Worm (Caenorhabditis elegans) whole organism, L3 larva: ENCODE results near the gene W10C6.2.

Experiments
- daf-12 ChIP-seq: fragments of 150-350 bp; optimal IDR thresholded peaks from 2 replicates; lab custom pipeline; 2014; ENCODE audit warnings: missing biosample characterization, missing genetic modification reagents, missing genetic modification characterization
- egl-27 ChIP-seq: sonication (generic microtip); optimal IDR thresholded peaks from 4 replicates; lab custom pipeline; 2017; ENCODE audit warnings: missing biosample characterization, missing genetic modification reagents, missing genetic modification characterization
- fos-1 ChIP-seq: fragments of 150-350 bp; optimal IDR thresholded peaks from 2 replicates; lab custom pipeline; 2014; ENCODE audit warnings: missing biosample characterization, missing genetic modification characterization
- jun-1 ChIP-seq: fragments of 150-350 bp; optimal IDR thresholded peaks from 2 replicates; lab custom pipeline; 2014; ENCODE audit warnings: missing biosample characterization, missing genetic modification reagents, missing genetic modification characterization
- nhr-11 ChIP-seq: fragments of 150-350 bp; optimal IDR thresholded peaks from 2 replicates; lab custom pipeline; 2014; ENCODE audit warnings: missing biosample characterization, missing genetic modification characterization
- nhr-237 ChIP-seq: fragments of 150-350 bp; optimal IDR thresholded peaks from 2 replicates; lab custom pipeline; 2014; ENCODE audit warnings: missing biosample characterization, missing genetic modification characterization
- pha-4 ChIP-seq: fragments of 150-350 bp; optimal IDR thresholded peaks from 2 replicates; lab custom pipeline; 2014; ENCODE audit warnings: missing biosample characterization, missing genetic modification reagents, missing genetic modification characterization
- pqm-1 ChIP-seq: fragments of 150-350 bp; optimal IDR thresholded peaks from 2 replicates; lab custom pipeline; 2017; ENCODE audit warnings: missing biosample characterization, missing genetic modification characterization, inconsistent platforms
- sea-2 ChIP-seq: fragments of 150-350 bp; sonication (generic microtip); optimal IDR thresholded peaks from 4 replicates; lab custom pipeline; 2014; ENCODE audit warnings: missing biosample characterization, missing genetic modification reagents, missing genetic modification characterization
- snpc-4 ChIP-seq: fragments of 150-350 bp; optimal IDR thresholded peaks from 2 replicates; lab custom pipeline; 2014; ENCODE audit warnings: missing biosample characterization, missing genetic modification characterization
- unc-62 ChIP-seq: fragments of 150-350 bp; sonication (generic microtip); optimal IDR thresholded peaks from 4 replicates; lab custom pipeline; 2014; ENCODE audit warnings: missing biosample characterization, missing genetic modification reagents, missing genetic modification characterization
- zag-1 ChIP-seq: fragments of 150-350 bp; optimal IDR thresholded peaks from 2 replicates; lab custom pipeline; 2014; ENCODE audit warnings: missing biosample characterization, missing genetic modification characterization

DNA sequence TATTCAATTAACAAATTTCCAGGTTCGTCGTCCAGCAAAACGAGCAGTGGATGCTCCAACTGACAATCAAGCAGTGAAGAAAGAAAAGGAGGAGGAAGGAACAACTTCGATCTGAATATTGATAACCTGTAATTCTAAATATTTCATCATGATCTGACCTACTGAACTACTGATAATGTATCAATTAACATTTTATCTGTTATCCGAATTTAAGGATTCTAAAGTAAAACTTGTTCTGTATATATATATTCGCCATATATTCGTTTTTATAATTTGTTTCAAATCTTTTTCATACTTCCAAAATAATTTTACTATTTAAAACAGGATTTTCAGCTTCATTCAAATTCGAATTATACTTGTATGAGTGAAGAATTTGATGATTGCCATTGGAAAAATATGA lies 13.9 kb downstream of the W10C6.2 start, which contains the start of gene apc-17:
- TF ChIP-seq unc-62 (GFP tag; lab: Kevin White, UChicago) (no peak), daf-12 (tag; lab: Kevin White, UChicago) (no peak), pqm-1 (tag; lab: Kevin White, UChicago) (no peak), snpc-4 (tag; lab: Kevin White, UChicago) (no peak), nhr-237 (no peak), nhr-11 (tag; lab: Kevin White, UChicago) (no peak), fos-1 (tag; lab: Kevin White, UChicago) (no peak), pha-4 (tag; lab: Kevin White, UChicago) (no peak), zag-1 (tag; lab: Kevin White, UChicago) (no peak), jun-1 (tag; lab: Kevin White, UChicago) (no peak), egl-27 (tag; lab: Kevin White, UChicago) (no peak), sea-2 (GFP tag; lab: Kevin White, UChicago) (no peak)
